Worm (Caenorhabditis elegans): ENCODE results near the gene ceh-24.

DNA sequence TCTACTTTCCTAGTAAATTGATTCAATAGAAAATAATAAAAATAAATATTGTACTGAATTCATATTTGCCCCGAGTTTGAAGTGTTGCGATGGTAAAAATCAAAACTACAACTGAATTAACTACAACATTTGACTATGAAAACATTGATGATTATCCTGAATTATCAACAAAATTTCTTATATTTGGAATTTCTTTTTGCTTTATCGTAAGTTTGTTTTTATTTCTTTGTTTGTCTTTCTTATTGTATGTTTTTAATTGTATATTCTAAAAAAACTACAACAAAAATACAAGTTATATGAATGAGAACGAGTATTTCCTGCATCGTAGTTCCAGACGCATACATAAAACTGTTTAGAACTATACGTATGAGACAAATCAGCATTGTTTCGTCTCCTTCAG lies 24.1 kb downstream of the ceh-24 start, which contains the start of gene srx-128:
- TF ChIP-seq dao-5 (tag; optimal IDR thresholded peaks at IDR 0.05): no peak
- TF ChIP-seq him-1 (tag; optimal IDR thresholded peaks at IDR 0.05): no peak
